Fruit fly (Drosophila melanogaster): Measurements from ENCODE around the gene CG43050.

The CG43050 gene

DNA sequence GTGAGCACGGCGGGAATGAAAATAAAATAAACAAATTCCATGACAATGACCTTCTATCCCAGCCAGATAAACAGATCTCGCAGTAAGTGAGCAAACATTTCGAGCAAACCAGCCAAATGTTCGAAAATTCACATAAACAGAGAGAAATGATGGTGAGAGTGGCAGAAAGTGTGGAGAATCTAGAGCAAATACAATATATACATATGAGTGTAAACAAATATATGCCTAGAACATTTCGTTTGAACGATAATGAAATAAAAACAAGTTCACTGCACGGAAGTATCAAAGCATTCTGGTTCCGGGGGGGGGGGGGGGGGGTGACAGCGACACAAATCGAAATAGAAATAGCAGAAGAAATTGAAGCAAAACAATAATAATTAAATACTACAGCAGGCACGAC lies 17.6 kb upstream of the CG43050 start (continued):
- TF ChIP-seq NFAT (GFP tag; IDR thresholded peaks at IDR 0.05) (no peak), sens (GFP tag) (peak; percentile 71), ftz-f1 (GFP tag; optimal IDR thresholded peaks at IDR 0.05) (peak; percentile 4), sr (GFP tag; IDR thresholded peaks at IDR 0.05) (0 out of 3 replicates have a peak, but pooled peaks have one; percentile 18), CG3281 (GFP tag; optimal IDR thresholded peaks at IDR 0.05) (peak; percentile 21), nau (GFP tag; optimal IDR thresholded peaks at IDR 0.05) (peak; percentile 5), Trl (optimal IDR thresholded peaks at IDR 0.05) (peak in 1 of 2 experiments; percentile 12), Trl (GFP tag; optimal IDR thresholded peaks at IDR 0.05) (no peak), H15 (GFP tag; IDR thresholded peaks at IDR 0.05) (no peak), CG17912 (GFP tag; optimal IDR thresholded peaks at IDR 0.05) (no peak), ewg (GFP tag; optimal IDR thresholded peaks at IDR 0.05) (no peak), Mes4 (GFP tag; optimal IDR thresholded peaks at IDR 0.05) (no peak), bsh (GFP tag; optimal IDR thresholded peaks at IDR 0.05) (no peak), CG4424 (GFP tag; optimal IDR thresholded peaks at IDR 0.05) (no peak), esg (GFP tag; conservative IDR thresholded peaks at IDR 0.05) (no peak), Jarid2 (GFP tag; optimal IDR thresholded peaks at IDR 0.05) (no peak), CG4707 (GFP tag; optimal IDR thresholded peaks at IDR 0.05) (no peak), jumu (GFP tag; optimal IDR thresholded peaks at IDR 0.05) (no peak), Blimp-1 (GFP tag; optimal IDR thresholded peaks at IDR 0.05) (peak; percentile 1), Hmr (GFP tag; optimal IDR thresholded peaks at IDR 0.05) (no peak), HLH54F (GFP tag; optimal IDR thresholded peaks at IDR 0.05) (no peak), Dip3 (GFP tag; optimal IDR thresholded peaks at IDR 0.05) (no peak), CG18476 (GFP tag; optimal IDR thresholded peaks at IDR 0.05) (no peak), sd (tag; optimal IDR thresholded peaks at IDR 0.05) (peak; percentile 86), CG12769 (tag; optimal IDR thresholded peaks at IDR 0.05) (peak; percentile 65)

DNA sequence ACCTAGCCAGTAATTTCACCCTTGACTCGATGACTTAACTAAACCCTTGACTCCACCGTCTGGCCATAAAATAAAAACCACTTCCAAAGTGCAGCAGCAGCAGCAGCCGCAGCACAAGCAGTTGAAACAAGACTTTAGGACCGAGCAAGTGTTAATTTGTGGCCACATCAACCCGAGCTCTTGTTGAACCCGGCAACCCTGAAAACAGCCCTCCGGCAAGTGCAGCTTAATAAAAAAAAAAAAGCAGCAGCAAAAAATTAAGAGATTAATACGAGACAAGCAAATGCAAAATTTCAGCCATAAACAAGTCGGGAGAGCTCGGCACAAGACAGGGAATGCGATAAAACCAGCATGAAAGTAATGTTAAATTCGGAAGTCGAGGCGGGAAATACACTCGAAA lies 14.3 kb upstream of the CG43050 start:
- 0 out of 2 replicates have a peak, but pooled peaks have one; percentile 4 for TF ChIP-seq H2.0 (GFP tag; IDR thresholded peaks at IDR 0.05)
- no peak for TF ChIP-seq CG9932 (GFP tag; IDR thresholded peaks at IDR 0.05)
- TF ChIP-seq CG18619 (GFP tag; optimal IDR thresholded peaks at IDR 0.05) = no peak
- no peak for TF ChIP-seq Atf3 (GFP tag; optimal IDR thresholded peaks at IDR 0.05)
- no peak for TF ChIP-seq CG2678 (tag; optimal IDR thresholded peaks at IDR 0.05)
- TF ChIP-seq bigmax (GFP tag; optimal IDR thresholded peaks at IDR 0.05) = no peak

DNA sequence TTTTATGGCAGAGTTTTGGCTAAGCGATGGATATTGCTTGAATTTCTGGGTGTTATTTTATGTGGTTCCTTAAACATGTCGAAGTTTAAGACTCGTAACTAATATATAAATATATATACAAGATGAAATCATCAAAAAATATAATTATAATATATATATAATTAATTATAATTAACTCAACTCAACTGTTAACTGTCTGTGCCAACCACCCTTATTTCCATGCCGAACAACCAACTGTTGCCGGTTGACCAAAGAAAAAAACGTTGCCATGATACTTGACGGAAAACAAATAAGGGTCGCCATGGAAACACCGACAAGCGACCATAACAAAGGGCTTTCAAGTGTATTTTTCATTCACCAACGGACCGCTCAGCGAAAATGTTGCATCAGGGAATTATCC lies 12.6 kb upstream of the CG43050 start, which contains the start of gene Ttc30:
TSS of gene Ttc30 (plus strand) at position 301 of the 400 bp plus-strand sequence.
- TF ChIP-seq scrt (GFP tag; optimal IDR thresholded peaks at IDR 0.05) (peak; percentile 39), CG3065 (GFP tag; optimal IDR thresholded peaks at IDR 0.05) (no peak), Mes4 (GFP tag; optimal IDR thresholded peaks at IDR 0.05) (no peak)

DNA sequence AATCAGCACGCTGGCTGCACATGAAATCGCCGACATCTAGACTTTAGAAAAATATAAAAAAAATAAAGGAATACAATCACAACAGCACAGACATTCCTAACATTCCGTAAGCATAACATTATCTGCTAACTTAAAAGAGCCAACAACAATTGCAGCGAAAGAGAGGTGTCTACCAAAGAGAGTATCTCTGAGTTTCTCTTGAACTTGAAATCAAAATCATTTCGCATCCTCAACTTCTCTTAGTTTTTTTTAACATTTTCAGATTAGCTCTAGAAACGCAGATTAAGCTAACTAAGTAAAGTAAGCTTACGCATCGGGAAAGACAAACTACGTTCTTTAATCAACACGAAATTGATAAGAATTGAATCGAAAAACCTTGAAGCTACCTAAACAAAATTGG lies 5.5 kb upstream of the CG43050 start:
- TF ChIP-seq ken (GFP tag; IDR thresholded peaks at IDR 0.05) (no peak), CG1647 (GFP tag; optimal IDR thresholded peaks at IDR 0.05) (no peak), Hmr (GFP tag; optimal IDR thresholded peaks at IDR 0.05) (no peak), toy (GFP tag; IDR thresholded peaks at IDR 0.05) (no peak), fru (optimal IDR thresholded peaks at IDR 0.05) (no peak), CG33557 (GFP tag; optimal IDR thresholded peaks at IDR 0.05) (no peak), pho (GFP tag; optimal IDR thresholded peaks at IDR 0.05) (no peak), C15 (GFP tag; IDR thresholded peaks at IDR 0.05) (no peak), Deaf1 (tag; optimal IDR thresholded peaks at IDR 0.05) (peak; percentile 55), pnt (GFP tag; optimal IDR thresholded peaks at IDR 0.05) (no peak), lola (GFP tag; optimal IDR thresholded peaks at IDR 0.05) (no peak), CG3838 (GFP tag; optimal IDR thresholded peaks at IDR 0.05) (no peak), CG7357 (GFP tag; IDR thresholded peaks at IDR 0.05) (no peak), al (GFP tag; IDR thresholded peaks at IDR 0.05) (no peak), lab (GFP tag; optimal IDR thresholded peaks at IDR 0.05) (no peak), Trl (optimal IDR thresholded peaks at IDR 0.05) (peak; percentile 73 to 84), Trl (GFP tag; optimal IDR thresholded peaks at IDR 0.05) (no peak), CG1529 (GFP tag; optimal IDR thresholded peaks at IDR 0.05) (no peak), cato (GFP tag; optimal IDR thresholded peaks at IDR 0.05; ENCODE audit: borderline replicate concordance) (no peak)

Measured in whole organism, embryonic.